In the genomic region with DNA sequence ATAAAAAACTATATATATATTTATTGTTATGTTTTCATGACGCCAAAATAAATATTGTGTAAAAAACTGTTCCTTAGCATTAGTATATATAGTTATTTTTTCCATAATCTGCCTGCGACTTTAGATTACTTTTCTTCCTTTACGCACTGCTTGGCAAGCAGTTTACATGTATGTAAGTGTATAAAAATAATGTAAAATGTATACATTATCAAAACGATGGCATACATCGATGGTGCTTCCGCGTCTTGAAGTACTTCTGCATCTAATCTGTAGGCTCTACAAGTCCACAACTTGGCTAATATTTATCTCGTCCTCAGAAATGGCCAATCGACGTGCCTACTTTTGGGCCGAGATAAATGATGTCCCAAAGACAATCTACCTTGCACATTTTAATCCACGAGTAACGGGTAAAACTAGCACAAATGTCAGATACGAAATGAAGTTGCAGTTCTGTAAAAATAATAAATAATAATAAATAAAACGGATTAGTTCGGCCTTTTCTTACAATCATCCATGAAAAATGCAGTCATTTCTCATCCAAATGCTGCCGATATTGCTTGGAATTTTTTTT, we compare ENCODE assay signal across 1 fruit fly cellular context.
TF ChIP-seq lines count a peak whose summit lies in the region.

A gene (plus strand): TSS at position 521 of the 571 bp plus-strand sequence.

TF ChIP-seq in whole organism, embryonic, 481 proteins besides CTCF, POLR2A, EP300 and RAD21 (continued from another document):
- TF ChIP-seq MESR4 (GFP tag; optimal IDR thresholded peaks at IDR 0.05; lab: Kevin White, UChicago) (no peak), zen (tag; optimal IDR thresholded peaks at IDR 0.05; lab: Kevin White, UChicago) (peak; percentile 43)
